Fruit fly (Drosophila melanogaster) Kc167 (cell line): ENCODE measurements around the gene CG8952.
"Not testable (repeated sequence)": the region's sequence is repeated elsewhere in the genome, so short reads cannot be mapped to it uniquely, and the experiment has no call there.

Experiments
- Myc ChIP-seq: fragments of >200 bp; optimal IDR thresholded peaks from 2 replicates; lab custom pipeline; 2017; ENCODE audit warnings: missing external identifiers
- Sin3A ChIP-seq: fragments of >200 bp; optimal IDR thresholded peaks from 2 replicates; lab custom pipeline; 2018; ENCODE audit warnings: missing external identifiers
- h ChIP-seq: fragments of >200 bp; optimal IDR thresholded peaks from 3 replicates; lab custom pipeline; 2018; ENCODE audit warnings: missing external identifiers
- insv ChIP-seq: fragments of >200 bp; optimal IDR thresholded peaks from 3 replicates; lab custom pipeline; 2018; ENCODE audit warnings: missing external identifiers
- psq ChIP-seq: fragments of >200 bp; optimal IDR thresholded peaks from 2 replicates; lab custom pipeline; 2017; ENCODE audit warnings: missing external identifiers
- ttk ChIP-seq: sonication (Bioruptor generic); optimal IDR thresholded peaks from 2 replicates; lab custom pipeline; 2017; ENCODE audit warnings: missing external identifiers

DNA sequence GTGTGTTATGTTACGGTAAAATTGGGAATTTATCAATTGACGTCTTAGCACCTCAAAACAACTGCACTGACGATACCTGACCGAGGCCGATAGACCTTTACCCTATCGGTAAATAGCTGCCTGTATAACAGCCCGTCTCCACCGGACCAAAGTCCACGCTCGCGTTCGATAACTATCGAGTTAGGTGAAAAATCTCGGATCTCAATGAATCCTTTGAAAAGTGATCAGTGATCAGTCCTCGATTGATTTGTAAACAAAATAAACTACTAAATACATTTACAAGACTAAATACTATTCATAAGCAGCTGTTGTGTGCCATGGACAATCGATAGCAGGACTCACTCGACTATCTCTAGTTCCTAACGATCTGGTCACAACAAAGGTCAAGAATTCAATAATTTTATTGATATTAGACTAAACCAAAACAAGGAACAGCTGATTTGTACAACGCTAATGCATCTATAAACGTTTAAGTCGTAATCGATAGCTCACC lies 29.8 kb upstream of the CG8952 start, which contains the start of gene sordd1:
- not testable (repeated sequence) for TF ChIP-seq ttk; h (lab: Kevin White, UChicago); psq (lab: Kevin White, UChicago); insv (lab: Kevin White, UChicago); Myc (lab: Kevin White, UChicago); Sin3A (lab: Kevin White, UChicago)
